Worm (Caenorhabditis elegans) whole organism, L3 larva: Measurements from ENCODE around the gene dnj-8.

Experiments
- ZK546.5 ChIP-seq: sonication (generic microtip); optimal IDR thresholded peaks from 2 replicates; lab custom pipeline; 2017; ENCODE audit warnings: missing biosample characterization, missing genetic modification characterization
- aly-2 ChIP-seq: fragments of 150-350 bp; optimal IDR thresholded peaks from 2 replicates; lab custom pipeline; 2014; ENCODE audit warnings: missing biosample characterization, missing genetic modification characterization
- nhr-28 ChIP-seq: fragments of 150-350 bp; optimal IDR thresholded peaks from 2 replicates; lab custom pipeline; 2014; ENCODE audit warnings: missing biosample characterization, missing genetic modification characterization
- ztf-11 ChIP-seq: fragments of 150-350 bp; optimal IDR thresholded peaks from 2 replicates; lab custom pipeline; 2014; ENCODE audit warnings: missing biosample characterization, missing genetic modification characterization
- ztf-4 ChIP-seq: fragments of 150-350 bp; optimal IDR thresholded peaks from 2 replicates; lab custom pipeline; 2014; ENCODE audit warnings: missing biosample characterization, missing genetic modification characterization

ce11 chrII:6591000-6591399 lies 6.9 kb downstream of the dnj-8 start:
- TF ChIP-seq ztf-4 (tag; lab: Kevin White, UChicago), result no peak
- TF ChIP-seq aly-2, result no peak
- TF ChIP-seq nhr-28 (tag; lab: Kevin White, UChicago), result no peak
- TF ChIP-seq ztf-11 (tag; lab: Kevin White, UChicago), result no peak
- no peak for TF ChIP-seq ZK546.5 (tag; lab: Kevin White, UChicago)
